Worm (Caenorhabditis elegans) whole organism, late embryonic: ENCODE data around the gene gnrr-5.

ENCODE experiments used
- C08G9.2 ChIP-seq: sonication (generic microtip); optimal IDR thresholded peaks from 2 replicates; lab custom pipeline; 2016; ENCODE audit warnings: mild to moderate bottlenecking, missing genetic modification characterization, moderate library complexity, missing compliant biosample characterization
- ahr-1 ChIP-seq: sonication (generic microtip); optimal IDR thresholded peaks from 2 replicates; lab custom pipeline; 2016; ENCODE audit warnings: missing genetic modification characterization, missing compliant biosample characterization
- ama-1 ChIP-seq: fragments of 150-350 bp; optimal IDR thresholded peaks from 2 replicates; lab custom pipeline; 2014
- ceh-19 ChIP-seq: fragments of 200-800 bp; sonication (Bioruptor generic); optimal IDR thresholded peaks from 2 replicates; lab custom pipeline; 2018; ENCODE audit warnings: mild to moderate bottlenecking, missing genetic modification characterization, missing compliant biosample characterization
- ets-4 ChIP-seq: sonication (generic microtip); optimal IDR thresholded peaks from 2 replicates; lab custom pipeline; 2016; ENCODE audit warnings: missing genetic modification characterization, missing compliant biosample characterization
- pqm-1 ChIP-seq: sonication (generic microtip); optimal IDR thresholded peaks from 2 replicates; lab custom pipeline; 2016; ENCODE audit warnings: missing genetic modification characterization, missing compliant biosample characterization

DNA sequence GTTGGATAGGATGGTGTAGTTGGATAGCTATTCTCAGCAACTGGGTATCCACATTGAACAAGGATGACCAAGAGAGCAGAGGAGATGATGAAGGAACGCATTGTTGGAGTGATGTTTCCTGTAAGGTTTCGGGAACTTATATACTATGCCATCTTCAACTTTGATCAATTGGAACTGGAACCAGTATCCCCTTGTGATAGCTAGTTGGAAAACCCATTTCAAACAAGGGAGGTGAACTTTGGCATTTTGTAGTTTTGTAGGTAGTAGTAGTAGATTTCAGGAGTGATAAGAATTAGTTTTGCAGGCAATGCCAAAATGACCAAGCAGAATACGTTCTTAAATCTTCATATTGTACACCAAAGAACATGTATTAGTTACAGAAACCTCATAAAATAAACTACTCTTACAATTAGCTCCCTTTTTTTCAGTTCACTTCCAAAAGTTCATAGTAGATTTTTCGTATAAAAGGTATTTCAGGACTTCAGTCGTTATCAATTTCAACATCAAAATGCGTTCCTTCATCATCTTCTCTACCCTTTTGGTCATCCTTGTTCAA, 34.7 kb downstream of the gnrr-5 start, which contains the start of the genes Y47D7A.7 and Y47D7A.2:
- TF ChIP-seq ama-1 = no peak
- no peak for TF ChIP-seq ahr-1
- no peak for TF ChIP-seq C08G9.2 (tag; lab: Kevin White, UChicago)
- no peak for TF ChIP-seq ets-4 (tag; lab: Kevin White, UChicago)
- no peak for TF ChIP-seq pqm-1
- TF ChIP-seq ceh-19 (GFP tag; lab: Kevin White, UChicago) = no peak
